Worm (Caenorhabditis elegans) whole organism, early embryonic: Measurements from ENCODE around the gene gbh-1.

ENCODE experiments used
- F13C5.2 ChIP-seq: sonication (generic microtip); optimal IDR thresholded peaks from 2 replicates; lab custom pipeline; 2017; ENCODE audit warnings: mild to moderate bottlenecking, missing genetic modification characterization, inconsistent platforms, missing compliant biosample characterization
- ama-1 ChIP-seq: fragments of 150-350 bp; optimal IDR thresholded peaks from 2 replicates; lab custom pipeline; 2014
- ceh-13 ChIP-seq: fragments of 200-800 bp; sonication (Bioruptor generic); optimal IDR thresholded peaks from 2 replicates; lab custom pipeline; 2018; ENCODE audit warnings: mild to moderate bottlenecking, missing genetic modification characterization, missing compliant biosample characterization
- ets-7 ChIP-seq: sonication (generic microtip); optimal IDR thresholded peaks from 2 replicates; lab custom pipeline; 2016; ENCODE audit warnings: missing genotype, missing genetic modification characterization, missing compliant biosample characterization
- flt-1 ChIP-seq: fragments of 200-800 bp; sonication (Bioruptor generic); IDR thresholded peaks from 2 replicates; pipeline ENCODE4 v1.3.6; 2022; ENCODE audit warnings: missing genetic modification characterization, missing compliant biosample characterization
- hmg-4 ChIP-seq: fragments of 200-800 bp; sonication (Bioruptor generic); optimal IDR thresholded peaks from 2 replicates; lab custom pipeline; 2018; ENCODE audit warnings: mild to moderate bottlenecking, missing genetic modification characterization, missing compliant biosample characterization
- sea-1 ChIP-seq: fragments of 200-800 bp; sonication (Bioruptor generic); conservative IDR thresholded peaks from 2 replicates; pipeline ENCODE4 v1.3.6; 2022; ENCODE audit warnings: missing genetic modification characterization, missing compliant biosample characterization
- tbx-37 ChIP-seq: fragments of 200-800 bp; sonication (Bioruptor generic); conservative IDR thresholded peaks from 2 replicates; pipeline ENCODE4 v1.3.6; 2022; ENCODE audit warnings: missing genetic modification reagents, missing genetic modification characterization, missing compliant biosample characterization
- tra-4 ChIP-seq: sonication (generic microtip); optimal IDR thresholded peaks from 2 replicates; lab custom pipeline; 2017; ENCODE audit warnings: missing genetic modification characterization, missing compliant biosample characterization

DNA sequence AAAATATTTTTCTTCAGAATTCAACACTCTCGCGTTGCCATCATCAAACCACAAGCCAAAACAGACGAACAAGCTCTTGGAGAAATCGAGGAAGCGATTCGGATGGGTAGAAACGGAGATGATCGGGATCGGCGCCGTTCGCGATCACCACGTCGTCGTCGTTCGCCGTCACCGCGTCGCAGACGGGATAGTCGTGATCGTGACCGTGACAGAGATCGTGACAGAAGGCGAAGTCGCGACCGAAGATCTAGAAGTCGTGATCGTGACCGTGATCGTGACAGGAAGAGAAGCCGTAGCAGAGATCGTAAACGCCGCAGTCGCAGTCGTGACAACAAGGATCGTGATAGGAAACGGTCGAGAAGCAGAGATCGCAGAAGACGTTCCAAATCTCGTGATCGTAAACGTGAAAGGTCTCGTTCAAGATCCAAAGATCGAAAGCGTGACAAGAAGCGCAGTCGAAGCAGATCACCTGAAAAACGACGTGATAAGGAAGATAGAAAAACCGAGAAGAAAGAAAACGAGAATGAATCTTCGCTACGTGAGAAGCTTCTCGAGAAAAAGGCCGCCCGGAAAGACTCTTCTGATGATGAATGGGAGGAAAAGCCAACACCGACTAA, 32.0 kb downstream of the gbh-1 start:
- TF ChIP-seq flt-1 (GFP tag; lab: Robert Waterston, UW): no peak
- no peak for TF ChIP-seq sea-1 (GFP tag; lab: Robert Waterston, UW)
- TF ChIP-seq F13C5.2 (tag; lab: Kevin White, UChicago): no peak
- TF ChIP-seq ets-7: no peak
- TF ChIP-seq ceh-13: no peak
- TF ChIP-seq tbx-37: no peak
- TF ChIP-seq tra-4 (tag; lab: Kevin White, UChicago): no peak
- TF ChIP-seq ama-1 (lab: Kevin White, UChicago): no peak
- no peak for TF ChIP-seq hmg-4 (GFP tag; lab: Kevin White, UChicago)
